Fruit fly (Drosophila melanogaster) whole organism, adult: ENCODE measurements around the gene Ppat-Dpck.

Experiments
- Crg-1 ChIP-seq: fragments of 200-800 bp; sonication (Bioruptor generic); optimal IDR thresholded peaks from 2 replicates; lab custom pipeline; 2016; ENCODE audit warnings: missing biosample characterization, missing genetic modification characterization
- toe ChIP-seq: fragments of 200-800 bp; sonication (Bioruptor generic); optimal IDR thresholded peaks from 2 replicates; lab custom pipeline; 2016; ENCODE audit warnings: missing biosample characterization, missing genetic modification characterization

- no peak for TF ChIP-seq Crg-1
- TF ChIP-seq toe (GFP tag; lab: Kevin White, UChicago): no peak
Measured at dm6 chr3L:5817177-5817576, 48.6 kb upstream of the Ppat-Dpck start.
